Worm (Caenorhabditis elegans) whole organism, young adult: ENCODE data around the gene srh-220.

Source experiments
- B0019.2 ChIP-seq: fragments of 200-800 bp; sonication (Bioruptor generic); conservative IDR thresholded peaks from 2 replicates; pipeline ENCODE4 v1.3.6; 2022; ENCODE audit warnings: missing genetic modification reagents, missing genetic modification characterization, missing compliant biosample characterization
- Y67H2A.10 ChIP-seq: fragments of 200-800 bp; sonication (Bioruptor generic); conservative IDR thresholded peaks from 2 replicates; pipeline ENCODE4 v1.3.6; 2022; ENCODE audit warnings: missing genetic modification reagents, missing genetic modification characterization, missing compliant biosample characterization
- bed-1 ChIP-seq: fragments of 200-800 bp; sonication (Bioruptor generic); IDR thresholded peaks from 2 replicates; pipeline ENCODE4 v1.3.6; 2022; ENCODE audit warnings: missing genetic modification reagents, missing genetic modification characterization, missing compliant biosample characterization
- dpl-1 ChIP-seq: fragments of 150-350 bp; optimal IDR thresholded peaks from 2 replicates; lab custom pipeline; 2014; ENCODE audit warnings: missing biosample characterization, missing genetic modification reagents, missing genetic modification characterization
- hmg-20 ChIP-seq: fragments of 200-800 bp; sonication (Bioruptor generic); IDR thresholded peaks from 2 replicates; pipeline ENCODE4 v1.3.6; 2022; ENCODE audit warnings: missing genetic modification reagents, missing genetic modification characterization, missing compliant biosample characterization
- madf-6 ChIP-seq: fragments of 200-800 bp; sonication (Bioruptor generic); IDR thresholded peaks from 2 replicates; pipeline ENCODE4 v1.3.6; 2022; ENCODE audit warnings: missing genetic modification reagents, missing genetic modification characterization, missing compliant biosample characterization
- nfya-1 ChIP-seq: sonication (generic microtip); optimal IDR thresholded peaks from 2 replicates; lab custom pipeline; 2017; ENCODE audit warnings: antibody characterized with exemption, missing compliant biosample characterization, missing genetic modification characterization, borderline replicate concordance; ENCODE audit not compliant: insufficient read depth
- nhr-90 ChIP-seq: sonication (generic microtip); optimal IDR thresholded peaks from 2 replicates; lab custom pipeline; 2016; ENCODE audit warnings: missing genotype, mild to moderate bottlenecking, missing genetic modification characterization, missing compliant biosample characterization
- repo-1 ChIP-seq: sonication (generic microtip); optimal IDR thresholded peaks from 2 replicates; lab custom pipeline; 2017; ENCODE audit warnings: mild to moderate bottlenecking, missing genetic modification characterization, missing compliant biosample characterization
- ztf-6 ChIP-seq: fragments of 200-800 bp; sonication (Bioruptor generic); IDR thresholded peaks from 2 replicates; pipeline ENCODE4 v1.3.6; 2022; ENCODE audit warnings: missing genetic modification reagents, missing genetic modification characterization, missing compliant biosample characterization

- no peak for TF ChIP-seq Y67H2A.10 (GFP tag; lab: Robert Waterston, UW)
- TF ChIP-seq madf-6 (GFP tag; lab: Robert Waterston, UW) = no peak
- TF ChIP-seq dpl-1 (GFP tag; lab: Kevin White, UChicago) = no peak
- no peak for TF ChIP-seq nfya-1 (tag; lab: Kevin White, UChicago)
- TF ChIP-seq bed-1 (GFP tag; lab: Robert Waterston, UW) = no peak
- no peak for TF ChIP-seq ztf-6 (GFP tag; lab: Robert Waterston, UW)
- TF ChIP-seq hmg-20 = no peak
- no peak for TF ChIP-seq repo-1
- TF ChIP-seq nhr-90 (tag; lab: Kevin White, UChicago) = no peak
- TF ChIP-seq B0019.2 (GFP tag; lab: Robert Waterston, UW) = no peak
These were observed 32.1 kb upstream of the srh-220 start for ce11 chrIV:4009923-4010322.
